Worm (Caenorhabditis elegans): Measurements from ENCODE around the gene F32E10.5.

DNA sequence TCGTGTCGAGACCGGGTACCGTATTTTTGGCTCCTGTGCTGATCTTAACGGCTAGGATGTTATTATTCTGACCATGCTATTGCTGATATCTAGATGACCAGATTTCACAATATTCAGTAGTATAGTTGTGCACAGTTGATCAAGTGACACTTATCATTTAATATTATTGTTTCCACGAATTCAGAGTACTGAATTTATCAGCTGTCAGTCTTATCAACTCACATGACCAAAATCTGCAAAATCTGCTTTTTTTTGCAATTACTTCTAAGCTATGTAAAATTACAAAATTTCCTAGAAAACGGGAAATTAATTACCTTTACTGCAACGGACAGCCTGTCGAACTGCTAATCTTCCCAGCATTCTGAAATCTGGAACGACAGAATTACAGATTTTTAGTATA, 27.7 kb downstream of the F32E10.5 start, which contains the start of gene pam-1:
- TF ChIP-seq lin-39 (tag; optimal IDR thresholded peaks at IDR 0.05) = no peak
- no peak for TF ChIP-seq ceh-82 (tag; optimal IDR thresholded peaks at IDR 0.05)
- no peak for TF ChIP-seq sma-3 (GFP tag; optimal IDR thresholded peaks at IDR 0.05)
- no peak for TF ChIP-seq lsy-2 (tag; optimal IDR thresholded peaks at IDR 0.05)
- no peak for TF ChIP-seq nhr-237 (tag; optimal IDR thresholded peaks at IDR 0.05)
- no peak for TF ChIP-seq ztf-11 (tag; optimal IDR thresholded peaks at IDR 0.05)
- no peak for TF ChIP-seq mdl-1 (tag; optimal IDR thresholded peaks at IDR 0.05)
- TF ChIP-seq elt-3 (tag; optimal IDR thresholded peaks at IDR 0.05) = no peak
- TF ChIP-seq lin-13 (GFP tag; optimal IDR thresholded peaks at IDR 0.05) = no peak
- no peak for TF ChIP-seq nhr-10 (tag; optimal IDR thresholded peaks at IDR 0.05)
- TF ChIP-seq skn-1 (tag; optimal IDR thresholded peaks at IDR 0.05) = no peak
